Worm (Caenorhabditis elegans) whole organism, mixed stage, embryonic: ENCODE measurements around the gene ttc-4.

Experiments
- mep-1 ChIP-seq: fragments of 150-350 bp; optimal IDR thresholded peaks from 2 replicates; lab custom pipeline; 2017; ENCODE audit warnings: missing biosample characterization, missing genetic modification reagents, missing genetic modification characterization, inconsistent platforms
- nhr-237 ChIP-seq: fragments of 150-350 bp; optimal IDR thresholded peaks from 2 replicates; lab custom pipeline; 2014; ENCODE audit warnings: missing biosample characterization, missing genetic modification characterization
- pha-4 ChIP-seq: fragments of 150-350 bp; optimal IDR thresholded peaks from 2 replicates; lab custom pipeline; 2018; ENCODE audit warnings: missing biosample characterization, missing genetic modification reagents, missing genetic modification characterization

DNA sequence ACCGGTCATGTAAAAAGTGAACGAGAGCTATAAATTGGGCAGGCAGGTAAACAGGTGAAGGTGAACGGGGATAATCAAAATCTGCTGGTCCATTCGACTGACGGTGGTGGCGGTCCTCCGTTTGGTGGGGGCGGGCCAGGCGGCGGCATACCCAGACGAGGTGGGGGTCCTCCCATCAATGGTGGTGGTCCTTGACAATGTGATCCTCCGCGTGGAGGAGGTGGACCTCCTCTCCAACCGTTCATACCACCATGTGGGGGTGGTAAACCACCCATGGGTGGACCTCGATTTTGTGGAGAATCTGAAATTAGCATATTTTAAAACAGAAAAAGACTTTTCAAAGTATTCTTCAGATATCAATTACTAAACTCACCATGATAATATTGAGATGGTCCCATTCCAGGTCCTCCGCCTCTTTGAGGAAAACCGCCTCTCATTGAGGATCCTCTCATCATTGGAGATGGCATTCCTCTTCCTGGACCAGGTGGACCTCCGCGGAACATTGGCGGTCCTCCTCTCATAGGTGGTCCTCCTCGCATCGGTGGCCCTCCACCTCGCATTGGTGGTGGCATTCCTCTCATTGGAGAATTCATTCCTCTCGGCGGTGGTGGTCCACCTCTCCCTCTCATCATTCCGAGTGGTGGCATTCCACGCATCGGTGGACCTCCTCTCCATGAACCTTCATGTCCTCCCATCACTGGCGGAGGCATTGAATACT lies 46.0 kb downstream of the ttc-4 start:
- TF ChIP-seq nhr-237 (no peak), mep-1 (no peak), pha-4 (tag; lab: Kevin White, UChicago) (no peak)
